Worm (Caenorhabditis elegans) whole organism, L2 larva: Measurements from ENCODE around the gene fbxa-214.

ENCODE experiments used
- aly-2 ChIP-seq: fragments of 150-350 bp; optimal IDR thresholded peaks from 2 replicates; lab custom pipeline; 2014; ENCODE audit warnings: missing biosample characterization, missing genetic modification characterization
- ceh-82 ChIP-seq: fragments of 150-350 bp; optimal IDR thresholded peaks from 2 replicates; lab custom pipeline; 2014; ENCODE audit warnings: missing biosample characterization, missing genetic modification characterization
- dmd-4 ChIP-seq: sonication (generic microtip); optimal IDR thresholded peaks from 2 replicates; lab custom pipeline; 2017; ENCODE audit warnings: missing biosample characterization, missing genetic modification characterization
- elt-3 ChIP-seq: sonication (generic microtip); optimal IDR thresholded peaks from 2 replicates; lab custom pipeline; 2017; ENCODE audit warnings: missing biosample characterization, missing genetic modification characterization
- fos-1 ChIP-seq: fragments of 150-350 bp; optimal IDR thresholded peaks from 2 replicates; lab custom pipeline; 2014; ENCODE audit warnings: missing biosample characterization, missing genetic modification characterization
- nhr-21 ChIP-seq: fragments of 150-350 bp; optimal IDR thresholded peaks from 2 replicates; lab custom pipeline; 2014; ENCODE audit warnings: missing biosample characterization, missing genetic modification characterization
- nhr-77 ChIP-seq: fragments of 150-350 bp; optimal IDR thresholded peaks from 2 replicates; lab custom pipeline; 2014; ENCODE audit warnings: missing biosample characterization, missing genetic modification characterization
- skn-1 ChIP-seq: sonication (generic microtip); optimal IDR thresholded peaks from 2 replicates; lab custom pipeline; 2017; ENCODE audit warnings: missing biosample characterization, missing genetic modification characterization
- snpc-4 ChIP-seq: fragments of 150-350 bp; optimal IDR thresholded peaks from 2 replicates; lab custom pipeline; 2014; ENCODE audit warnings: missing biosample characterization, missing genetic modification characterization

DNA sequence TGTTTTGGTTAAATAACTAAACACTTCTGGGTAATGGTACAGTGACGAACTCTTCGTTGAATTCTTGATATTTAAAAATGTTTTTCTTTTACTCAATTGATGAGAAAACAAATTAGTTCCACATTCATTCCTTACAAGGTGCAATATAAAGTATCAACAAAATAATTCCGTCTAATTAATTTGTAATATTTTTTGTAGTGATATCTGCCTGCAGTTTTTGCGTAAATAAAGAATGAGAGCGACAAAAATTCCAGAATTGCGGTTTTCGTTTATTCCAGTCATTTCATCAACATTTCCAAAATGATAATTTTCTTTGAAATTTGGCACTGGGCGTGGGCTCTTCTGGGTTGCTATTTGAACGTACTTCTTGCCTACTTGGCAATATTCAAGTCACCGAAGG, 14.6 kb downstream of the fbxa-214 start, which contains the start of gene srd-20:
- no peak for TF ChIP-seq dmd-4 (tag; lab: Kevin White, UChicago)
- no peak for TF ChIP-seq snpc-4 (tag; lab: Kevin White, UChicago)
- TF ChIP-seq nhr-21 (tag; lab: Kevin White, UChicago) = no peak
- TF ChIP-seq nhr-77 (tag; lab: Kevin White, UChicago) = no peak
- no peak for TF ChIP-seq ceh-82
- no peak for TF ChIP-seq fos-1
- no peak for TF ChIP-seq elt-3 (tag; lab: Kevin White, UChicago)
- no peak for TF ChIP-seq skn-1 (tag; lab: Kevin White, UChicago)
- TF ChIP-seq aly-2 (tag; lab: Kevin White, UChicago) = no peak
